Fruit fly (Drosophila melanogaster): ENCODE measurements around the gene CG9372.

CG9372 gene

DNA sequence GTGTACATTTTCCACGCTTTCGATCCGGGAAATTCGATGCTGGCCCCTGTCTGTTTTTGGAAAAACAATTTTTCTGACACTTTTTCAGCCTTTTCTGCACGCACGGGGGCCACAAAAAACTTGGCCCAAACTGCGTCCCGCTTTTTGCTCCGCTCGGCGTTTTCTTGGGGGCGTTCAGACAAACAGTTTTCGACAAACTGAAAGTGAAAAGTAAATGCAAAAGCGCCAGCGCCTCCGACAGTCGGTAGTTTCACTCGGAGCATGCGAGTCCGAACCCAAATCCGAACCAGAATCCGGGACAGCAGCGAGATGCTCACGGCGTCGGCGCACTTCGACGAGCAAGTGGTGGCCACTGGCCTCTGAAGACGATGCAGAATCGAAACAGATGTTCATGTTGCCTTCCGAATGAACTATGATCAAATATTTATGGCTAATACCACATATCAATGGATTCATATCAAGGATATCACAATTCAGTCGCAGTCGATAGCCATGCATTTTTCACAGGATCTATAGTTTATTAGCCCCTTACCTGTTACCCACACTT lies 21.6 kb upstream of the CG9372 start, which contains the start of gene Shal:
Gene Shal, minus strand, starts transcription at position 200 of the 547 bp plus-strand sequence.
- TF ChIP-seq h (GFP tag; optimal IDR thresholded peaks at IDR 0.05) = no peak
- no peak for TF ChIP-seq ey (GFP tag; optimal IDR thresholded peaks at IDR 0.05)
- TF ChIP-seq sage (GFP tag; optimal IDR thresholded peaks at IDR 0.05) = no peak
- TF ChIP-seq dmrt93B (GFP tag; optimal IDR thresholded peaks at IDR 0.05) = no peak
- TF ChIP-seq Hr78 (GFP tag; optimal IDR thresholded peaks at IDR 0.05) = no peak
- TF ChIP-seq usp (GFP tag; optimal IDR thresholded peaks at IDR 0.05) = no peak
- TF ChIP-seq GATAd (GFP tag; optimal IDR thresholded peaks at IDR 0.05) = no peak
- TF ChIP-seq Vsx2 (GFP tag; optimal IDR thresholded peaks at IDR 0.05; ENCODE audit: partially characterized antibody) = no peak
- TF ChIP-seq pan (optimal IDR thresholded peaks at IDR 0.05) = no peak
- no peak for TF ChIP-seq CG32264 (GFP tag; optimal IDR thresholded peaks at IDR 0.05)
- TF ChIP-seq Mio (GFP tag; optimal IDR thresholded peaks at IDR 0.05) = no peak
- no peak for TF ChIP-seq foxo (GFP tag; optimal IDR thresholded peaks at IDR 0.05)
- no peak for TF ChIP-seq Sp1 (GFP tag; optimal IDR thresholded peaks at IDR 0.05)
- TF ChIP-seq HLH106 (tag; optimal IDR thresholded peaks at IDR 0.05) = no peak
- no peak for TF ChIP-seq brk (GFP tag; optimal IDR thresholded peaks at IDR 0.05)
- TF ChIP-seq jim (GFP tag; optimal IDR thresholded peaks at IDR 0.05) = no peak
- TF ChIP-seq dsf (GFP tag; optimal IDR thresholded peaks at IDR 0.05; ENCODE audit: borderline replicate concordance) = no peak

DNA sequence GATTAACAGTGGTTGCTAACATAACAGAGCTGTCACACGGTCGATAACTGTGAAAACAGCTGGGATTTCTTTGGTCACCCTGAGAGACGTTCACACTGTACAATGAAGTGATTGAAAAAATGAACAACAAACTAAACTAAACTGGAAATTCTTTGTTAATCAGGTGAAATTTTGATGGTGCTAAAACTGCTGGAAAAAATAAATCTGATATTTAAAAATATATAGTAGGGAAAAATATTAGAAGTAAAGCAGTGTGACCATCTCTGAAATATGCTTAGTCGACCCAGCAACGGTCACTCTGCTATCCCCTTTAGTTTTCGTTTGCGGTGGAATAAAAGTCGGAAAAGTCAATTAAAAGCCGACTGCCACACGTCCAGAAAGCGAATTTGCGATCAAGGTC lies 20.0 kb upstream of the CG9372 start, which contains the start of the genes CG9231 and CG9330:
Gene CG9231, minus strand, starts transcription at position 25 of the 400 bp plus-strand sequence.
Gene CG9330, plus strand, starts transcription at position 275 of the 400 bp plus-strand sequence.
- TF ChIP-seq Dif (GFP tag; optimal IDR thresholded peaks at IDR 0.05; ENCODE audit: partially characterized antibody) = no peak
- TF ChIP-seq fru (GFP tag; optimal IDR thresholded peaks at IDR 0.05) = peak; percentile 74
- peak; percentile 16 for TF ChIP-seq OdsH (GFP tag; optimal IDR thresholded peaks at IDR 0.05)
- TF ChIP-seq rgr (GFP tag; optimal IDR thresholded peaks at IDR 0.05) = peak; percentile 10
- no peak for TF ChIP-seq Hr78 (GFP tag; optimal IDR thresholded peaks at IDR 0.05)
- peak; percentile 73 for TF ChIP-seq Jra (GFP tag; optimal IDR thresholded peaks at IDR 0.05)
- TF ChIP-seq Mio (GFP tag; optimal IDR thresholded peaks at IDR 0.05) = no peak
- TF ChIP-seq HLH106 (tag; optimal IDR thresholded peaks at IDR 0.05) = peak; percentile 26
- TF ChIP-seq tai (GFP tag; optimal IDR thresholded peaks at IDR 0.05) = peak; percentile 62
- peak; percentile 33 for TF ChIP-seq brk (GFP tag; optimal IDR thresholded peaks at IDR 0.05)
- TF ChIP-seq CG9705 (GFP tag; optimal IDR thresholded peaks at IDR 0.05) = peak; percentile 12
- TF ChIP-seq br (GFP tag; optimal IDR thresholded peaks at IDR 0.05) = peak; percentile 22
- peak; percentile 26 for TF ChIP-seq psq (GFP tag; optimal IDR thresholded peaks at IDR 0.05)
- TF ChIP-seq Abd-B (GFP tag; optimal IDR thresholded peaks at IDR 0.05) = no peak
- TF ChIP-seq CG32264 (GFP tag; optimal IDR thresholded peaks at IDR 0.05) = no peak
- peak; percentile 8 for TF ChIP-seq sv (GFP tag; optimal IDR thresholded peaks at IDR 0.05)
- no peak for TF ChIP-seq N (GFP tag; optimal IDR thresholded peaks at IDR 0.05)
- TF ChIP-seq dsf (GFP tag; optimal IDR thresholded peaks at IDR 0.05; ENCODE audit: borderline replicate concordance) = peak; percentile 12
- TF ChIP-seq h (GFP tag; optimal IDR thresholded peaks at IDR 0.05) = peak; percentile 64
- TF ChIP-seq foxo (GFP tag; optimal IDR thresholded peaks at IDR 0.05) = peak in 1 of 2 experiments; percentile 41
- peak; percentile 16 for TF ChIP-seq Sp1 (GFP tag; optimal IDR thresholded peaks at IDR 0.05)
- peak; percentile 24 for TF ChIP-seq ey (GFP tag; optimal IDR thresholded peaks at IDR 0.05)
- peak; percentile 56 for TF ChIP-seq Hnf4 (GFP tag; optimal IDR thresholded peaks at IDR 0.05)
- TF ChIP-seq Rel (GFP tag; optimal IDR thresholded peaks at IDR 0.05) = no peak
- TF ChIP-seq Rel (tag; optimal IDR thresholded peaks at IDR 0.05) = peak; percentile 55

DNA sequence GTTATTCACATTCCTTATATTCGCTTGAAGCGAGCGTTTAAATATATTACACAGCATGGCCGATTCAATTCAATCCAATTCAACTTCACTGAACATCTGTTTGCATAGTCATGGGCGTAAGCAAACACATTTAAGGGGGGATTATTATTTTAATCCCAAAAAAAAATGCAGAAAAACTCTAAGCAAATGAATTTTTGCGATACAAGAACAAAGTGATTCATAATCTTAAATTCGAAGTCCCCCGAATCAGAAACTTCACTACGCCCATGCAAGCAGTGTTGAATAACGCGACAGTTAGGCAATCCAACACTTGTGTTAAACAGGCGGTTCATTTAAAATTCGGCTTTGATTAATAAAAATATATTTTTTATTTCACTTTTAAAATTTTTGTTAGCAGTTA lies 15.6 kb upstream of the CG9372 start, which contains the start of gene CG14100:
Gene CG14100, minus strand, starts transcription at position 103 of the 400 bp plus-strand sequence.
- TF ChIP-seq jim (GFP tag; optimal IDR thresholded peaks at IDR 0.05) = peak; percentile 100
- no peak for TF ChIP-seq lola (GFP tag; optimal IDR thresholded peaks at IDR 0.05)
- TF ChIP-seq Abd-B (GFP tag; optimal IDR thresholded peaks at IDR 0.05) = no peak
- peak; percentile 100 for TF ChIP-seq sv (GFP tag; optimal IDR thresholded peaks at IDR 0.05)
- TF ChIP-seq psq (GFP tag; optimal IDR thresholded peaks at IDR 0.05) = peak; percentile 100
- peak; percentile 100 for TF ChIP-seq foxo (GFP tag; optimal IDR thresholded peaks at IDR 0.05)
- TF ChIP-seq dl (GFP tag; optimal IDR thresholded peaks at IDR 0.05; ENCODE audit: insufficient read depth in 1 of 2, partially characterized antibody in 2 of 2) = no peak
- no peak for TF ChIP-seq pan (optimal IDR thresholded peaks at IDR 0.05)
- peak; percentile 100 for TF ChIP-seq OdsH (GFP tag; optimal IDR thresholded peaks at IDR 0.05)
- TF ChIP-seq CG9705 (GFP tag; optimal IDR thresholded peaks at IDR 0.05) = peak; percentile 100
- peak; percentile 98 for TF ChIP-seq Mio (GFP tag; optimal IDR thresholded peaks at IDR 0.05)
- peak; percentile 100 for TF ChIP-seq CG32264 (GFP tag; optimal IDR thresholded peaks at IDR 0.05)
- peak; percentile 99 for TF ChIP-seq dsf (GFP tag; optimal IDR thresholded peaks at IDR 0.05; ENCODE audit: borderline replicate concordance)
- peak; percentile 100 for TF ChIP-seq fru (GFP tag; optimal IDR thresholded peaks at IDR 0.05)
- TF ChIP-seq HLH106 (tag; optimal IDR thresholded peaks at IDR 0.05) = peak; percentile 100
- TF ChIP-seq Rel (GFP tag; optimal IDR thresholded peaks at IDR 0.05) = peak; percentile 99
- TF ChIP-seq Rel (tag; optimal IDR thresholded peaks at IDR 0.05) = peak; percentile 98
- peak; percentile 99 for TF ChIP-seq Dfd (GFP tag; optimal IDR thresholded peaks at IDR 0.05)
- TF ChIP-seq br (GFP tag; optimal IDR thresholded peaks at IDR 0.05) = peak; percentile 100
- peak; percentile 100 for TF ChIP-seq GATAd (GFP tag; optimal IDR thresholded peaks at IDR 0.05)
- TF ChIP-seq rgr (GFP tag; optimal IDR thresholded peaks at IDR 0.05) = peak; percentile 100
- TF ChIP-seq N (GFP tag; optimal IDR thresholded peaks at IDR 0.05) = no peak
- TF ChIP-seq ey (GFP tag; optimal IDR thresholded peaks at IDR 0.05) = peak; percentile 100
- TF ChIP-seq usp (GFP tag; optimal IDR thresholded peaks at IDR 0.05) = no peak
- TF ChIP-seq Dif (GFP tag; optimal IDR thresholded peaks at IDR 0.05; ENCODE audit: partially characterized antibody) = no peak
- peak; percentile 100 for TF ChIP-seq Hr83 (GFP tag; optimal IDR thresholded peaks at IDR 0.05; ENCODE audit: poor library complexity, severe bottlenecking)
- no peak for TF ChIP-seq Hr78 (GFP tag; optimal IDR thresholded peaks at IDR 0.05)
- no peak for TF ChIP-seq tai (GFP tag; optimal IDR thresholded peaks at IDR 0.05)
- TF ChIP-seq Myc (optimal IDR thresholded peaks at IDR 0.05) = no peak
- TF ChIP-seq sage (GFP tag; optimal IDR thresholded peaks at IDR 0.05) = peak; percentile 100
- peak; percentile 100 for TF ChIP-seq woc (GFP tag; optimal IDR thresholded peaks at IDR 0.05)
- TF ChIP-seq dmrt93B (GFP tag; optimal IDR thresholded peaks at IDR 0.05) = peak; percentile 100
- no peak for TF ChIP-seq Vsx2 (GFP tag; optimal IDR thresholded peaks at IDR 0.05; ENCODE audit: partially characterized antibody)
- TF ChIP-seq Sp1 (GFP tag; optimal IDR thresholded peaks at IDR 0.05) = peak; percentile 100
- no peak for TF ChIP-seq CrebA (GFP tag; optimal IDR thresholded peaks at IDR 0.05; ENCODE audit: borderline replicate concordance)
- TF ChIP-seq Hnf4 (GFP tag; optimal IDR thresholded peaks at IDR 0.05) = peak; percentile 100
- peak; percentile 100 for TF ChIP-seq Jra (GFP tag; optimal IDR thresholded peaks at IDR 0.05)
